Worm (Caenorhabditis elegans) whole organism, L3 larva: ENCODE data around the gene T21D12.11.

Source experiments
- aly-2 ChIP-seq: fragments of 150-350 bp; optimal IDR thresholded peaks from 2 replicates; lab custom pipeline; 2014; ENCODE audit warnings: missing biosample characterization, missing genetic modification characterization
- ceh-16 ChIP-seq: sonication (generic microtip); optimal IDR thresholded peaks from 2 replicates; lab custom pipeline; 2017; ENCODE audit warnings: missing biosample characterization, missing genetic modification characterization
- ceh-28 ChIP-seq: fragments of 150-350 bp; optimal IDR thresholded peaks from 2 replicates; lab custom pipeline; 2014; ENCODE audit warnings: missing biosample characterization, missing genetic modification reagents, missing genetic modification characterization
- ceh-82 ChIP-seq: fragments of 150-350 bp; optimal IDR thresholded peaks from 2 replicates; lab custom pipeline; 2014; ENCODE audit warnings: missing biosample characterization, missing genetic modification characterization
- ceh-9 ChIP-seq: sonication (generic microtip); optimal IDR thresholded peaks from 2 replicates; lab custom pipeline; 2018; ENCODE audit warnings: missing biosample characterization, missing genetic modification characterization
- daf-12 ChIP-seq: fragments of 150-350 bp; optimal IDR thresholded peaks from 2 replicates; lab custom pipeline; 2014; ENCODE audit warnings: missing biosample characterization, missing genetic modification reagents, missing genetic modification characterization
- egl-27 ChIP-seq: sonication (generic microtip); optimal IDR thresholded peaks from 4 replicates; lab custom pipeline; 2017; ENCODE audit warnings: missing biosample characterization, missing genetic modification reagents, missing genetic modification characterization
- egl-5 ChIP-seq: fragments of 150-350 bp; optimal IDR thresholded peaks from 2 replicates; lab custom pipeline; 2017; ENCODE audit warnings: missing biosample characterization, missing genetic modification reagents, missing genetic modification characterization, inconsistent platforms
- elt-1 ChIP-seq: fragments of 150-350 bp; optimal IDR thresholded peaks from 2 replicates; lab custom pipeline; 2014; ENCODE audit warnings: missing biosample characterization, missing genetic modification characterization
- elt-2 ChIP-seq: sonication (generic microtip); optimal IDR thresholded peaks from 2 replicates; lab custom pipeline; 2016; ENCODE audit warnings: missing genetic modification reagents, mild to moderate bottlenecking, missing genetic modification characterization, missing compliant biosample characterization
- elt-3 ChIP-seq, 3 experiments: fragments of 150-350 bp in 1 of 3; sonication (generic microtip) in 2 of 3; optimal IDR thresholded peaks; 2 replicates in 2 of 3; 4 replicates in 1 of 3; lab custom pipeline; 2014 to 2017; ENCODE audit warnings: missing biosample characterization in 3 of 3, missing genetic modification characterization in 3 of 3
- eor-1 ChIP-seq, 2 experiments: fragments of 150-350 bp; optimal IDR thresholded peaks; 2 replicates each; lab custom pipeline; 2014 to 2018; ENCODE audit warnings: missing biosample characterization in 2 of 2, missing genetic modification characterization in 2 of 2
- fkh-10 ChIP-seq: sonication (generic microtip); optimal IDR thresholded peaks from 2 replicates; lab custom pipeline; 2017; ENCODE audit warnings: missing biosample characterization, missing genetic modification reagents, missing genetic modification characterization
- hmg-11 ChIP-seq: sonication (generic microtip); optimal IDR thresholded peaks from 2 replicates; lab custom pipeline; 2016; ENCODE audit warnings: missing genetic modification characterization, missing compliant biosample characterization
- jun-1 ChIP-seq: fragments of 150-350 bp; optimal IDR thresholded peaks from 2 replicates; lab custom pipeline; 2014; ENCODE audit warnings: missing biosample characterization, missing genetic modification reagents, missing genetic modification characterization
- lin-15B ChIP-seq: fragments of 150-350 bp; optimal IDR thresholded peaks from 2 replicates; lab custom pipeline; 2014; ENCODE audit warnings: missing biosample characterization, missing genetic modification characterization
- lin-39 ChIP-seq: fragments of 150-350 bp; optimal IDR thresholded peaks from 2 replicates; lab custom pipeline; 2018; ENCODE audit warnings: missing biosample characterization, missing genetic modification reagents, missing genetic modification characterization
- lsy-12 ChIP-seq: sonication (generic microtip); optimal IDR thresholded peaks from 2 replicates; lab custom pipeline; 2016; ENCODE audit warnings: mild to moderate bottlenecking, missing genetic modification characterization, missing compliant biosample characterization
- mml-1 ChIP-seq: fragments of 150-350 bp; sonication (generic microtip); optimal IDR thresholded peaks from 3 replicates; lab custom pipeline; 2014; ENCODE audit warnings: missing biosample characterization, missing genetic modification characterization
- nfya-1 ChIP-seq: sonication (generic microtip); optimal IDR thresholded peaks from 2 replicates; lab custom pipeline; 2017; ENCODE audit warnings: missing genetic modification characterization, mild to moderate bottlenecking, missing compliant biosample characterization, antibody characterized with exemption, moderate library complexity; ENCODE audit not compliant: insufficient read depth
- nhr-11 ChIP-seq: fragments of 150-350 bp; optimal IDR thresholded peaks from 2 replicates; lab custom pipeline; 2014; ENCODE audit warnings: missing biosample characterization, missing genetic modification characterization
- nhr-23 ChIP-seq: fragments of 150-350 bp; optimal IDR thresholded peaks from 2 replicates; lab custom pipeline; 2014; ENCODE audit warnings: missing biosample characterization, missing genetic modification reagents, missing genetic modification characterization
- nhr-237 ChIP-seq: fragments of 150-350 bp; optimal IDR thresholded peaks from 2 replicates; lab custom pipeline; 2014; ENCODE audit warnings: missing biosample characterization, missing genetic modification characterization
- nhr-25 ChIP-seq: sonication (generic microtip); optimal IDR thresholded peaks from 2 replicates; lab custom pipeline; 2017; ENCODE audit warnings: missing biosample characterization, missing genetic modification characterization
- nhr-43 ChIP-seq: sonication (generic microtip); optimal IDR thresholded peaks from 2 replicates; lab custom pipeline; 2016; ENCODE audit warnings: mild to moderate bottlenecking, missing genetic modification characterization, missing compliant biosample characterization; ENCODE audit not compliant: poor library complexity, severe bottlenecking
- nhr-67 ChIP-seq: fragments of 150-350 bp; optimal IDR thresholded peaks from 2 replicates; lab custom pipeline; 2014; ENCODE audit warnings: missing biosample characterization, missing genetic modification characterization
- pha-4 ChIP-seq: fragments of 150-350 bp; optimal IDR thresholded peaks from 2 replicates; lab custom pipeline; 2014; ENCODE audit warnings: missing biosample characterization, missing genetic modification reagents, missing genetic modification characterization
- pqm-1 ChIP-seq: fragments of 150-350 bp; optimal IDR thresholded peaks from 2 replicates; lab custom pipeline; 2017; ENCODE audit warnings: missing biosample characterization, missing genetic modification characterization, inconsistent platforms
- skn-1 ChIP-seq: fragments of 150-350 bp; optimal IDR thresholded peaks from 2 replicates; lab custom pipeline; 2014; ENCODE audit warnings: missing biosample characterization, missing genetic modification characterization
- snpc-4 ChIP-seq: fragments of 150-350 bp; optimal IDR thresholded peaks from 2 replicates; lab custom pipeline; 2014; ENCODE audit warnings: missing biosample characterization, missing genetic modification characterization
- tbx-2 ChIP-seq: sonication (generic microtip); optimal IDR thresholded peaks from 2 replicates; lab custom pipeline; 2016; ENCODE audit warnings: mild to moderate bottlenecking, missing genetic modification characterization, missing compliant biosample characterization
- unc-39 ChIP-seq: sonication (generic microtip); optimal IDR thresholded peaks from 4 replicates; lab custom pipeline; 2017; ENCODE audit warnings: missing biosample characterization, missing genetic modification characterization
- zag-1 ChIP-seq: fragments of 150-350 bp; optimal IDR thresholded peaks from 2 replicates; lab custom pipeline; 2014; ENCODE audit warnings: missing biosample characterization, missing genetic modification characterization
- ztf-11 ChIP-seq: fragments of 150-350 bp; optimal IDR thresholded peaks from 2 replicates; lab custom pipeline; 2014; ENCODE audit warnings: missing biosample characterization, missing genetic modification characterization

The T21D12.11 gene

DNA sequence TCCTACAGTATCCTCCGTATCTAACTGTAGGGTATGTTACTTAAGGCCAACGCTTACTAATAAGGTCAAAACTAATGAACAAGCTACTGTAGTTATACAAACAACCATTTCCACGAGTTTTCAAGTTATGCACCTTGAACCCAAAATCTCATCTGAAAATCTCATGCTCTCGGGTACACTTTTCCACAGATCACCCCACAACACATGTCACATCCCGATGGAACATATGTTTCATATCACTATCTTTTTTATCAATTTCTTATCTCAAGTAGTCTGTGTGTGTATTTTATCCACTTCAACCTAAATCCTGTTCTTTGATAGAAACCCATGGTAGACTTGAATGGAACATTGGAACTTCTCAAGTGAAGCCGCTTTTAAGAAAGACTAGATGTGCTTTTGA is 31.1 kb downstream of the T21D12.11 start:
- TF ChIP-seq eor-1 (tag; optimal IDR thresholded peaks at IDR 0.05; lab: Kevin White, UChicago) (no peak), pqm-1 (tag; lab: Kevin White, UChicago) (no peak), ztf-11 (tag; lab: Kevin White, UChicago) (no peak), ceh-28 (tag; lab: Kevin White, UChicago) (no peak), jun-1 (no peak), daf-12 (tag; lab: Kevin White, UChicago) (no peak), nhr-23 (tag; lab: Kevin White, UChicago) (no peak), hmg-11 (tag; lab: Kevin White, UChicago) (no peak), nhr-67 (tag; lab: Kevin White, UChicago) (no peak), zag-1 (tag; lab: Kevin White, UChicago) (no peak), nfya-1 (tag; lab: Kevin White, UChicago) (no peak), lsy-12 (no peak), egl-27 (tag; lab: Kevin White, UChicago) (no peak), ceh-16 (tag; lab: Kevin White, UChicago) (no peak), fkh-10 (GFP tag; lab: Kevin White, UChicago) (no peak), nhr-25 (tag; lab: Kevin White, UChicago) (no peak), nhr-237 (tag; lab: Kevin White, UChicago) (no peak), snpc-4 (tag; lab: Kevin White, UChicago) (no peak), skn-1 (no peak), aly-2 (no peak)
- TF ChIP-seq, all 47 proteins: peak for 0

DNA sequence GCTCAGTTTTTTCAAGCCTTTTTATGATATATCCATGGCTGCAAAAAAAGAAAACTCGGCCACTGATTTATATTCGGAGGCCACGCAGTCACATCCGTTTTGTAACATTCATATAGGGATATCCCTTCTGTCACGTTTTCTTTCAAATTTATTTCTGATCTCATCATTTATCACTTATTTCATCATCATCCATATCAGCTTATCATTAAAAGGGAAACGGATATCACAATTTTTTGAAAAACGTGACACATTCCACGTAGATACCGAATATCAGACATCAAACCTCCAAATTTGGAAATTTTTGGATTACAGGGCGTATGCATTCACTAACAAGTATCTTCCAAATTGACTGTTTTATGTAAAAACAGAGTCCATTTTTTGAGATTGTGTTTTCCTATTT is 33.5 kb downstream of the T21D12.11 start:
- TF ChIP-seq ceh-28 (tag; lab: Kevin White, UChicago) (no peak), nhr-25 (tag; lab: Kevin White, UChicago) (peak; percentile 6), pha-4 (no peak), nfya-1 (tag; lab: Kevin White, UChicago) (no peak), elt-3 (tag; optimal IDR thresholded peaks at IDR 0.05; lab: Kevin White, UChicago) (peak in 2 of 3 experiments; percentile 5 to 12), nhr-23 (tag; lab: Kevin White, UChicago) (peak; percentile 21), nhr-43 (peak; percentile 44), egl-27 (tag; lab: Kevin White, UChicago) (no peak), zag-1 (tag; lab: Kevin White, UChicago) (no peak)
- TF ChIP-seq, all 47 proteins: peak for 4

DNA sequence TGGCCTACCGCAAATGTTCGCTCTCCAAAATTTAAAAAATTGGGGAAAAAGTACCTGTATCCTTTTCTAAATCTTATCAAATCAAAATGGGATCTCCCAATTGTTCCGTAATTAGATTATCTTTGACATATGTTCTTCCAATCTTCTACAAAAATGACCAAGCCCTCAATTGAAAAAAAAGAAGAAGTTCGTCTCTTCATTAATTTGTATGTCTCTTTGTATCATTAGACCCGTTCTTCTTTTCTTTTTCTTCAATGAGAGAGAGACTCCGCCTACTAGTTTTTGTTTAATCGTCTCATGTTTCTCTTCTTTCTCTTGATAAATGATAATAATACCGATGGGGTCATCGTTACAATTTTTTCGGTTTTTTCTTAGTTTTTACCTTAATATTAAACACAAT is 34.1 kb downstream of the T21D12.11 start:
- TF ChIP-seq nhr-23 (tag; lab: Kevin White, UChicago), result peak; percentile 27
- TF ChIP-seq nhr-43, result peak; percentile 25
- TF ChIP-seq eor-1 (tag; optimal IDR thresholded peaks at IDR 0.05; lab: Kevin White, UChicago), result no peak
- TF ChIP-seq ceh-9 (tag; lab: Kevin White, UChicago), result no peak
- no peak for TF ChIP-seq nhr-237 (tag; lab: Kevin White, UChicago)
- no peak for TF ChIP-seq egl-5 (tag; lab: Kevin White, UChicago)
- no peak for TF ChIP-seq mml-1 (tag; lab: Kevin White, UChicago)
- no peak for TF ChIP-seq lin-39
- TF ChIP-seq ceh-82 (tag; lab: Kevin White, UChicago), result no peak
- no peak for TF ChIP-seq egl-27 (tag; lab: Kevin White, UChicago)
- TF ChIP-seq elt-2 (tag; lab: Kevin White, UChicago), result no peak

DNA sequence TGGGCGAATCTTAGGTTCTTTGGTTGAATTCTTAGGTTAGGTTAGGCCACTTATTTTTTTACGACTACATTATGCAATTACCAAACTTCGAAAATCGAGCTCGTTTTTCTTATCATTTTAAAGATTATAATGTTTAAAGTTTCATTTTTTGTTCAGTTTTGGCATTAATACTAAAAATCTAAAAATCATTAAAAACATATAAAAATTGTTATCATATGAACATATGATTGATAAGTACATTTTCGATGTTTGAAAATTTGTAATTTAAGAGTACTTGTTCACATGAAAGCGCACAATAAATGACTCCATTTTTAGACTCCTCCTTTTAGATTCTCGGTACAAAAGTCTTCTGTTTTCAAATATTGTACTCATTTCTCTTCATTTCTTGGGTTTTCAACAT is 35.9 kb downstream of the T21D12.11 start:
- TF ChIP-seq pqm-1 (tag; lab: Kevin White, UChicago) (peak; percentile 86), elt-1 (no peak), mml-1 (tag; lab: Kevin White, UChicago) (no peak), lin-15B (no peak), nhr-67 (tag; lab: Kevin White, UChicago) (no peak), elt-2 (tag; lab: Kevin White, UChicago) (peak; percentile 59), lin-39 (no peak), ztf-11 (tag; lab: Kevin White, UChicago) (no peak), pha-4 (peak; percentile 18), tbx-2 (tag; lab: Kevin White, UChicago) (no peak)

DNA sequence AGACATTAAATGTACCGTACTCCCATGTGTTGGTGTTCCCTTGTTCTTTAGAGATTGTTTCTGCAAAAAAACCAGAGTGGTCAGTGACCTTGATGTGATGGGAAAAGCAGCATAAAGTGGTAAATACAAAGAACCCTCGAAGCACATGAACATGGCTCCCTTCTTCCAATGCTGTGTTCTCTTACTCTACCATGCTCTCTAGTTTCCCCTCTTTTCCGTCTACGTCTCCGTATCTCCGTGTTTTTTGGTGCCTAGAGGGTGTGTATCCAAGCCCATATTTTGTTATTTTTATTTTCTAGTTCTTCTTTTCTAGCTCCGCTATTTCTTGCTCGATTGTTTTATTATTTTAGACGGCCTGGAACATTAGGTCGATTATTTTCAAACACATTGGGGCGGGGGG is 37.4 kb downstream of the T21D12.11 start:
- TF ChIP-seq egl-5 (tag; lab: Kevin White, UChicago), result peak; percentile 79
- TF ChIP-seq daf-12 (tag; lab: Kevin White, UChicago), result no peak
- peak; percentile 33 for TF ChIP-seq lin-39
- no peak for TF ChIP-seq nhr-11 (tag; lab: Kevin White, UChicago)
- TF ChIP-seq nfya-1 (tag; lab: Kevin White, UChicago), result peak; percentile 44
- TF ChIP-seq unc-39, result no peak
- TF ChIP-seq elt-2 (tag; lab: Kevin White, UChicago), result no peak
- TF ChIP-seq tbx-2 (tag; lab: Kevin White, UChicago), result no peak
- no peak for TF ChIP-seq pqm-1 (tag; lab: Kevin White, UChicago)
- TF ChIP-seq hmg-11 (tag; lab: Kevin White, UChicago), result peak; percentile 42
- peak; percentile 26 for TF ChIP-seq lin-15B
- peak; percentile 34 for TF ChIP-seq nhr-43
- TF ChIP-seq pha-4, result no peak
